Worm (Caenorhabditis elegans) whole organism, late embryonic: Measurements from ENCODE around the gene nhr-171.
"Not testable (repeated sequence)": the region's sequence is repeated elsewhere in the genome, so short reads cannot be mapped to it uniquely, and the experiment has no call there.

Source experiments
- F13H6.1 ChIP-seq: sonication (generic microtip); optimal IDR thresholded peaks from 2 replicates; lab custom pipeline; 2016; ENCODE audit warnings: missing genetic modification characterization, missing compliant biosample characterization
- K02D7.2 ChIP-seq: sonication (generic microtip); optimal IDR thresholded peaks from 2 replicates; lab custom pipeline; 2017; ENCODE audit warnings: mild to moderate bottlenecking, missing genetic modification characterization, missing compliant biosample characterization
- Y22D7AL.16 ChIP-seq: sonication (generic microtip); optimal IDR thresholded peaks from 2 replicates; lab custom pipeline; 2016; ENCODE audit warnings: missing genetic modification characterization, missing compliant biosample characterization
- ceh-14 ChIP-seq: sonication (generic microtip); optimal IDR thresholded peaks from 2 replicates; lab custom pipeline; 2016; ENCODE audit warnings: missing genotype, missing genetic modification characterization, missing compliant biosample characterization
- ceh-18 ChIP-seq: sonication (generic microtip); optimal IDR thresholded peaks from 2 replicates; lab custom pipeline; 2016; ENCODE audit warnings: missing genetic modification characterization, missing compliant biosample characterization
- ceh-19 ChIP-seq: fragments of 200-800 bp; sonication (Bioruptor generic); optimal IDR thresholded peaks from 2 replicates; lab custom pipeline; 2018; ENCODE audit warnings: mild to moderate bottlenecking, missing genetic modification characterization, missing compliant biosample characterization
- ceh-24 ChIP-seq: sonication (generic microtip); optimal IDR thresholded peaks from 2 replicates; lab custom pipeline; 2016; ENCODE audit warnings: mild to moderate bottlenecking, missing genetic modification characterization, missing compliant biosample characterization
- ceh-30 ChIP-seq: fragments of 150-350 bp; optimal IDR thresholded peaks from 2 replicates; lab custom pipeline; 2014; ENCODE audit warnings: missing biosample characterization, missing genetic modification characterization
- ceh-31 ChIP-seq: sonication (generic microtip); optimal IDR thresholded peaks from 2 replicates; lab custom pipeline; 2016; ENCODE audit warnings: missing genetic modification characterization, missing compliant biosample characterization
- ceh-45 ChIP-seq: fragments of 200-800 bp; sonication (Bioruptor generic); IDR thresholded peaks from 2 replicates; pipeline ENCODE4 v1.3.6; 2022; ENCODE audit warnings: missing genetic modification reagents, missing genetic modification characterization, missing compliant biosample characterization
- ceh-6 ChIP-seq: fragments of 200-800 bp; sonication (Bioruptor generic); optimal IDR thresholded peaks from 2 replicates; lab custom pipeline; 2018; ENCODE audit warnings: mild to moderate bottlenecking, missing genetic modification characterization, missing compliant biosample characterization
- ceh-9 ChIP-seq: sonication (generic microtip); optimal IDR thresholded peaks from 2 replicates; lab custom pipeline; 2016; ENCODE audit warnings: mild to moderate bottlenecking, missing genetic modification characterization, inconsistent platforms, missing compliant biosample characterization
- che-1 ChIP-seq: sonication (generic microtip); optimal IDR thresholded peaks from 2 replicates; lab custom pipeline; 2016; ENCODE audit warnings: mild to moderate bottlenecking, missing genetic modification characterization, missing compliant biosample characterization
- dmd-4 ChIP-seq: sonication (generic microtip); optimal IDR thresholded peaks from 2 replicates; lab custom pipeline; 2016; ENCODE audit warnings: borderline replicate concordance, missing genetic modification characterization, missing compliant biosample characterization
- elt-2 ChIP-seq: sonication (generic microtip); optimal IDR thresholded peaks from 2 replicates; lab custom pipeline; 2016; ENCODE audit warnings: missing genetic modification reagents, missing genetic modification characterization, missing compliant biosample characterization
- eyg-1 ChIP-seq: sonication (generic microtip); optimal IDR thresholded peaks from 2 replicates; lab custom pipeline; 2016; ENCODE audit warnings: missing genotype, missing genetic modification characterization, missing compliant biosample characterization
- fax-1 ChIP-seq: sonication (generic microtip); optimal IDR thresholded peaks from 2 replicates; lab custom pipeline; 2016; ENCODE audit warnings: missing genotype, missing genetic modification characterization, missing compliant biosample characterization
- fkh-10 ChIP-seq: fragments of 150-350 bp; optimal IDR thresholded peaks from 2 replicates; lab custom pipeline; 2014; ENCODE audit warnings: missing biosample characterization, missing genetic modification reagents, missing genetic modification characterization
- fkh-6 ChIP-seq: sonication (generic microtip); optimal IDR thresholded peaks from 2 replicates; lab custom pipeline; 2016; ENCODE audit warnings: missing genetic modification characterization, missing compliant biosample characterization
- hlh-13 ChIP-seq: fragments of 200-800 bp; sonication (Bioruptor generic); optimal IDR thresholded peaks from 2 replicates; lab custom pipeline; 2018; ENCODE audit warnings: mild to moderate bottlenecking, missing genetic modification characterization, missing compliant biosample characterization
- hlh-15 ChIP-seq: sonication (generic microtip); optimal IDR thresholded peaks from 2 replicates; lab custom pipeline; 2016; ENCODE audit warnings: missing genetic modification characterization, missing compliant biosample characterization
- hlh-30 ChIP-seq: sonication (generic microtip); optimal IDR thresholded peaks from 2 replicates; lab custom pipeline; 2017; ENCODE audit warnings: antibody characterized with exemption, missing genetic modification characterization, missing compliant biosample characterization; ENCODE audit not compliant: insufficient read depth
- hlh-6 ChIP-seq: sonication (generic microtip); optimal IDR thresholded peaks from 2 replicates; lab custom pipeline; 2016; ENCODE audit warnings: missing genotype, missing genetic modification characterization, missing compliant biosample characterization
- hlh-8 ChIP-seq: sonication (generic microtip); optimal IDR thresholded peaks from 2 replicates; lab custom pipeline; 2016; ENCODE audit warnings: missing genotype, missing genetic modification characterization, missing compliant biosample characterization
- lim-6 ChIP-seq: sonication (generic microtip); optimal IDR thresholded peaks from 2 replicates; lab custom pipeline; 2016; ENCODE audit warnings: missing genetic modification characterization, missing compliant biosample characterization
- mec-3 ChIP-seq: sonication (generic microtip); optimal IDR thresholded peaks from 2 replicates; lab custom pipeline; 2016; ENCODE audit warnings: borderline replicate concordance, missing genetic modification characterization, missing compliant biosample characterization
- nhr-11 ChIP-seq: fragments of 150-350 bp; optimal IDR thresholded peaks from 2 replicates; lab custom pipeline; 2014; ENCODE audit warnings: missing biosample characterization, missing genetic modification characterization
- nhr-232 ChIP-seq: sonication (generic microtip); optimal IDR thresholded peaks from 2 replicates; lab custom pipeline; 2016; ENCODE audit warnings: missing genetic modification characterization, missing compliant biosample characterization
- npax-4 ChIP-seq: sonication (generic microtip); optimal IDR thresholded peaks from 2 replicates; lab custom pipeline; 2016; ENCODE audit warnings: missing genetic modification characterization, missing compliant biosample characterization
- odd-2 ChIP-seq: sonication (generic microtip); optimal IDR thresholded peaks from 2 replicates; lab custom pipeline; 2017; ENCODE audit warnings: antibody characterized with exemption, mild to moderate bottlenecking, missing genetic modification characterization, missing compliant biosample characterization
- pag-3 ChIP-seq: sonication (generic microtip); optimal IDR thresholded peaks from 2 replicates; lab custom pipeline; 2016; ENCODE audit warnings: missing compliant biosample characterization, missing genetic modification characterization, borderline replicate concordance
- pax-1 ChIP-seq: fragments of 150-350 bp; optimal IDR thresholded peaks from 2 replicates; lab custom pipeline; 2014; ENCODE audit warnings: missing biosample characterization, missing genetic modification characterization
- pha-2 ChIP-seq: sonication (generic microtip); optimal IDR thresholded peaks from 2 replicates; lab custom pipeline; 2017; ENCODE audit warnings: mild to moderate bottlenecking, missing genetic modification characterization, missing compliant biosample characterization
- pros-1 ChIP-seq: fragments of 150-350 bp; optimal IDR thresholded peaks from 2 replicates; lab custom pipeline; 2014; ENCODE audit warnings: missing biosample characterization, missing genetic modification reagents, missing genetic modification characterization
- ref-2 ChIP-seq: sonication (generic microtip); optimal IDR thresholded peaks from 2 replicates; lab custom pipeline; 2016; ENCODE audit warnings: missing genetic modification characterization, missing compliant biosample characterization
- rnt-1 ChIP-seq: sonication (generic microtip); optimal IDR thresholded peaks from 2 replicates; lab custom pipeline; 2016; ENCODE audit warnings: missing genetic modification characterization, missing compliant biosample characterization
- sox-2 ChIP-seq: fragments of 200-800 bp; sonication (Bioruptor generic); IDR thresholded peaks from 2 replicates; pipeline ENCODE4 v1.3.6; 2022; ENCODE audit warnings: missing genetic modification reagents, missing genetic modification characterization, missing compliant biosample characterization
- sox-4 ChIP-seq: sonication (generic microtip); optimal IDR thresholded peaks from 2 replicates; lab custom pipeline; 2017; ENCODE audit warnings: mild to moderate bottlenecking, missing genetic modification characterization, inconsistent platforms, missing compliant biosample characterization
- syd-9 ChIP-seq: sonication (generic microtip); optimal IDR thresholded peaks from 2 replicates; lab custom pipeline; 2016; ENCODE audit warnings: mild to moderate bottlenecking, missing genetic modification characterization, moderate library complexity, missing compliant biosample characterization
- tbx-2 ChIP-seq: sonication (generic microtip); optimal IDR thresholded peaks from 2 replicates; lab custom pipeline; 2016; ENCODE audit warnings: missing genetic modification characterization, missing compliant biosample characterization
- tbx-7 ChIP-seq: sonication (generic microtip); optimal IDR thresholded peaks from 2 replicates; lab custom pipeline; 2016; ENCODE audit warnings: missing genotype, missing genetic modification characterization, missing compliant biosample characterization
- ttx-3 ChIP-seq: sonication (generic microtip); optimal IDR thresholded peaks from 2 replicates; lab custom pipeline; 2016; ENCODE audit warnings: missing genetic modification reagents, missing genetic modification characterization, missing compliant biosample characterization
- unc-3 ChIP-seq, 2 experiments: fragments of 200-800 bp in 1 of 2; sonication (Bioruptor generic) in 1 of 2; sonication (generic microtip) in 1 of 2; conservative IDR thresholded peaks in 1 of 2; optimal IDR thresholded peaks in 1 of 2; 2 replicates each; pipeline versions ENCODE4 v1.3.6 to Lab custom; 2016 to 2022; ENCODE audit warnings: missing compliant biosample characterization in 2 of 2, missing genetic modification characterization in 2 of 2, missing genetic modification reagents in 1 of 2
- unc-42 ChIP-seq: sonication (generic microtip); optimal IDR thresholded peaks from 2 replicates; lab custom pipeline; 2016; ENCODE audit warnings: missing genotype, missing genetic modification characterization, missing compliant biosample characterization
- unc-55 ChIP-seq: sonication (generic microtip); optimal IDR thresholded peaks from 2 replicates; lab custom pipeline; 2017; ENCODE audit warnings: missing biosample characterization, missing genetic modification reagents, missing genetic modification characterization
- unc-86 ChIP-seq: sonication (generic microtip); optimal IDR thresholded peaks from 2 replicates; lab custom pipeline; 2016; ENCODE audit warnings: missing genetic modification characterization, missing compliant biosample characterization
- ztf-16 ChIP-seq: sonication (generic microtip); optimal IDR thresholded peaks from 2 replicates; lab custom pipeline; 2017; ENCODE audit warnings: missing genetic modification characterization, missing compliant biosample characterization

Gene nhr-171

ce11 chrV:7511465-7511864 is at the start of gene nhr-171:
nhr-171 (plus strand) TSS chrV:7511765.
- not testable (repeated sequence) for TF ChIP-seq ceh-30 (tag; lab: Kevin White, UChicago); F13H6.1; hlh-30 (tag; lab: Kevin White, UChicago)

DNA sequence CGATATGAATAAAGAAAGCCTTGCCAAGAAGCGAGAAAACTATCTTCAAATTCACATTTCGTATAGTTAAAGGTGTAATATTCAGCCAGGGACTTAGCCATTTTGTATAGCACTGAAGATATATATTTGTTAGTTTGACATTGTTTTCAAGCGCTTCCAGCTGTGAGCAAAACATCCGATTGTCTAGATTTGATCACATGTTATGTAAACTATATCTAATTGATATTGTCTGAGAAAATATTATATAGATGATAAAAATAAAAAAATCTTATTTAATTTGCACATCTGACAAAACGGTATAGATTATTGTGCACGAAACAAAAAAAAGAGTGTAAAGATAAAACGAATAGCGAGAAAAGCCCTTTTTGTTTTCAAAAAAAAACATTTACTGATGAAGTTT is 46.9 kb upstream of the nhr-171 start, which contains the start of gene srh-89:
TSS of gene srh-89 (minus strand) at position 101 of the 400 bp plus-strand sequence.
- TF ChIP-seq pros-1 (tag; lab: Kevin White, UChicago) (no peak), fkh-6 (no peak), ceh-31 (no peak), fax-1 (tag; lab: Kevin White, UChicago) (no peak), mec-3 (tag; lab: Kevin White, UChicago) (no peak), hlh-13 (GFP tag; lab: Kevin White, UChicago) (no peak), pag-3 (tag; lab: Kevin White, UChicago) (no peak), sox-2 (GFP tag; lab: Robert Waterston, UW) (no peak), ref-2 (no peak), unc-55 (no peak), unc-86 (tag; lab: Kevin White, UChicago) (no peak), K02D7.2 (tag; lab: Kevin White, UChicago) (no peak), unc-3 (GFP tag; conservative IDR thresholded peaks at IDR 0.05; lab: Robert Waterston, UW) (no peak), unc-3 (tag; optimal IDR thresholded peaks at IDR 0.05; lab: Kevin White, UChicago) (no peak), ttx-3 (no peak), pha-2 (tag; lab: Kevin White, UChicago) (no peak)

DNA sequence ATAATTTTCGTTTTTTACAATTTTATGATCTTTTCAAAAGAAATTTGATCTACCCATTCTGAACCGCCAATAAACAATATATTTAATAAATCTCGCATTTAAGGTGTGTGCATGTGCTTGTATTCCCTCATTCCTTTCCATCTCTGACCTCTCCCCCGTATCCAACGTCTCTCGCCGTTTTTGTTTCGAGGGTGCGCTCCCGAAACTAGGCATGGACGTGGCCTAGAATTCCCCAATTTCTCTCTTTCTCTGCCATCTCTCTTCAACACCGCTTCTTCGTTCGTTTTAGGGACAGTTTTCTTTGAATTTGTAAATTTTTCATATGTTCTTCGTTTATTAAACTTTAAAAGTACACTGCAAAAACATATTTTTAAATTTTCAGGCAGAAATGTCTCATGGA is 46.1 kb upstream of the nhr-171 start, which contains the start of gene F25E5.1:
TSS of gene F25E5.1 (plus strand) at position 376 of the 400 bp plus-strand sequence.
- no peak for TF ChIP-seq hlh-15
- TF ChIP-seq npax-4 (tag; lab: Kevin White, UChicago), result no peak
- TF ChIP-seq nhr-11, result no peak
- no peak for TF ChIP-seq odd-2 (tag; lab: Kevin White, UChicago)
- TF ChIP-seq ceh-24 (tag; lab: Kevin White, UChicago), result no peak
- peak; percentile 80 for TF ChIP-seq rnt-1 (tag; lab: Kevin White, UChicago)
- peak; percentile 46 for TF ChIP-seq lim-6 (tag; lab: Kevin White, UChicago)
- TF ChIP-seq unc-42, result peak; percentile 61
- TF ChIP-seq tbx-7 (tag; lab: Kevin White, UChicago), result peak; percentile 53
- TF ChIP-seq dmd-4, result peak; percentile 27
- TF ChIP-seq pha-2 (tag; lab: Kevin White, UChicago), result no peak
- TF ChIP-seq mec-3 (tag; lab: Kevin White, UChicago), result no peak
- TF ChIP-seq F13H6.1, result peak; percentile 25
- no peak for TF ChIP-seq nhr-232 (tag; lab: Kevin White, UChicago)
- peak; percentile 36 for TF ChIP-seq ref-2
- no peak for TF ChIP-seq che-1
- peak; percentile 11 for TF ChIP-seq pros-1 (tag; lab: Kevin White, UChicago)
- TF ChIP-seq ceh-6 (GFP tag; lab: Kevin White, UChicago), result no peak
- TF ChIP-seq ztf-16 (tag; lab: Kevin White, UChicago), result no peak
- TF ChIP-seq unc-86 (tag; lab: Kevin White, UChicago), result peak; percentile 15
- no peak for TF ChIP-seq sox-4 (tag; lab: Kevin White, UChicago)
- peak; percentile 30 for TF ChIP-seq elt-2 (tag; lab: Kevin White, UChicago)
- TF ChIP-seq tbx-2 (tag; lab: Kevin White, UChicago), result peak; percentile 80
- peak; percentile 70 for TF ChIP-seq ceh-14 (tag; lab: Kevin White, UChicago)
- no peak for TF ChIP-seq ceh-45 (GFP tag; lab: Robert Waterston, UW)
- peak; percentile 95 for TF ChIP-seq ceh-31
- TF ChIP-seq hlh-6, result peak; percentile 5
- TF ChIP-seq fax-1 (tag; lab: Kevin White, UChicago), result peak; percentile 15
- TF ChIP-seq ceh-19 (GFP tag; lab: Kevin White, UChicago), result no peak
- peak; percentile 2 for TF ChIP-seq unc-55
- TF ChIP-seq ceh-9 (tag; lab: Kevin White, UChicago), result no peak
- peak; percentile 30 for TF ChIP-seq ceh-18 (tag; lab: Kevin White, UChicago)
- TF ChIP-seq pax-1 (tag; lab: Kevin White, UChicago), result no peak
- no peak for TF ChIP-seq K02D7.2 (tag; lab: Kevin White, UChicago)
- TF ChIP-seq Y22D7AL.16 (tag; lab: Kevin White, UChicago), result no peak
- no peak for TF ChIP-seq syd-9 (tag; lab: Kevin White, UChicago)
- TF ChIP-seq eyg-1, result peak; percentile 53
- TF ChIP-seq fkh-6, result peak; percentile 53
- TF ChIP-seq fkh-10, result no peak
- peak; percentile 59 for TF ChIP-seq hlh-8 (tag; lab: Kevin White, UChicago)
